Worm (Caenorhabditis elegans) whole organism, L1 larva: Measurements from ENCODE around the gene F47E1.1.

ENCODE experiments used
- ama-1 ChIP-seq: fragments of 150-350 bp; optimal IDR thresholded peaks from 2 replicates; lab custom pipeline; 2014
- ces-1 ChIP-seq: fragments of 150-350 bp; optimal IDR thresholded peaks from 2 replicates; lab custom pipeline; 2014; ENCODE audit warnings: missing biosample characterization, missing genetic modification reagents, missing genetic modification characterization
- dsc-1 ChIP-seq: sonication (generic microtip); optimal IDR thresholded peaks from 2 replicates; lab custom pipeline; 2016; ENCODE audit warnings: mild to moderate bottlenecking, missing genetic modification characterization, missing compliant biosample characterization
- ets-5 ChIP-seq: fragments of 200-800 bp; sonication (Bioruptor generic); IDR thresholded peaks from 2 replicates; pipeline ENCODE4 v1.3.6; 2022; ENCODE audit warnings: missing genetic modification characterization, missing compliant biosample characterization
- jun-1 ChIP-seq: fragments of 150-350 bp; optimal IDR thresholded peaks from 2 replicates; lab custom pipeline; 2014; ENCODE audit warnings: missing biosample characterization, missing genetic modification reagents, missing genetic modification characterization
- lin-13 ChIP-seq: fragments of 150-350 bp; optimal IDR thresholded peaks from 2 replicates; lab custom pipeline; 2014; ENCODE audit warnings: missing biosample characterization, missing genetic modification reagents, missing genetic modification characterization
- nhr-11 ChIP-seq: fragments of 150-350 bp; optimal IDR thresholded peaks from 2 replicates; lab custom pipeline; 2014; ENCODE audit warnings: missing biosample characterization, missing genetic modification characterization
- pag-3 ChIP-seq: sonication (generic microtip); optimal IDR thresholded peaks from 2 replicates; lab custom pipeline; 2017; ENCODE audit warnings: missing genetic modification characterization, mild to moderate bottlenecking, missing compliant biosample characterization, antibody characterized with exemption, borderline replicate concordance; ENCODE audit not compliant: insufficient read depth
- rnt-1 ChIP-seq: sonication (generic microtip); optimal IDR thresholded peaks from 2 replicates; lab custom pipeline; 2016; ENCODE audit warnings: mild to moderate bottlenecking, missing genetic modification characterization, moderate library complexity, missing compliant biosample characterization
- snpc-4 ChIP-seq: fragments of 150-350 bp; optimal IDR thresholded peaks from 2 replicates; lab custom pipeline; 2014; ENCODE audit warnings: missing biosample characterization, missing genetic modification characterization
- unc-62 ChIP-seq: fragments of 150-350 bp; optimal IDR thresholded peaks from 2 replicates; lab custom pipeline; 2014; ENCODE audit warnings: missing biosample characterization, missing genetic modification reagents, missing genetic modification characterization
- ztf-4 ChIP-seq: fragments of 150-350 bp; optimal IDR thresholded peaks from 2 replicates; lab custom pipeline; 2014; ENCODE audit warnings: missing biosample characterization, missing genetic modification characterization

ce11 chrX:9105075-9105474, 28.1 kb downstream of the F47E1.1 start:
- TF ChIP-seq pag-3 (tag; lab: Kevin White, UChicago) (no peak), nhr-11 (tag; lab: Kevin White, UChicago) (no peak), ama-1 (no peak), ets-5 (GFP tag; lab: Robert Waterston, UW) (no peak), rnt-1 (tag; lab: Kevin White, UChicago) (no peak), ztf-4 (tag; lab: Kevin White, UChicago) (no peak), jun-1 (tag; lab: Kevin White, UChicago) (no peak), unc-62 (GFP tag; lab: Kevin White, UChicago) (no peak), lin-13 (GFP tag; lab: Kevin White, UChicago) (no peak), dsc-1 (tag; lab: Kevin White, UChicago) (no peak), ces-1 (GFP tag; lab: Kevin White, UChicago) (no peak), snpc-4 (tag; lab: Kevin White, UChicago) (no peak)
